Worm (Caenorhabditis elegans): ENCODE measurements around the gene mfsd-11.

mfsd-11 gene

DNA sequence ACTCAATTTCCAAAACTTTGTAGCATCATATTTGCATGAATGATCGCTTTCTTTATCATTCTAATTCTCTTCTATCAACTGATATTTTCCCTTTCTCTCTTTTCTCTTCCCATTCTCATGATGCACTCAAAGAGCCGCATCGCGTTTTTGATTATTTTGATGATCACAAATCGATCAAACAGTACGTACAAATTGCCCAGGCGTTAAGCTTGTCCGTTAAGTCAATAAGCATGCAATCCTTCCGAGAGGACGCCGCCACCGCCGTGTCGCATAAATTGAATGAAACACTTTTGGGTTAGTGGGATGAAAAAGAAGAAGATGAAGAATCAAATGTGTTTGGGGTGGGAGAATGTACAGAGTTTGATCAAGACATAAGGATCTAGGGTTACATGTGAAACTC lies 27.7 kb upstream of the mfsd-11 start:
- TF ChIP-seq dmd-6 (GFP tag; IDR thresholded peaks at IDR 0.05) = 0 out of 2 replicates have a peak, but pooled peaks have one; percentile 30
- peak; percentile 12 for TF ChIP-seq nhr-25 (tag; optimal IDR thresholded peaks at IDR 0.05; ENCODE audit: borderline replicate concordance, insufficient read depth)
- TF ChIP-seq nhr-28 (tag; optimal IDR thresholded peaks at IDR 0.05) = peak; percentile 11
- TF ChIP-seq hlh-30 (tag; optimal IDR thresholded peaks at IDR 0.05; ENCODE audit: insufficient read depth) = peak; percentile 25
- TF ChIP-seq daf-16 (GFP tag; optimal IDR thresholded peaks at IDR 0.05) = no peak
- peak; percentile 13 for TF ChIP-seq daf-16 (tag; optimal IDR thresholded peaks at IDR 0.05)
- TF ChIP-seq dve-1 (tag; optimal IDR thresholded peaks at IDR 0.05; ENCODE audit: insufficient read depth) = peak; percentile 57
- no peak for TF ChIP-seq lir-3 (tag; optimal IDR thresholded peaks at IDR 0.05)
- TF ChIP-seq attf-4 (tag; optimal IDR thresholded peaks at IDR 0.05) = no peak
- TF ChIP-seq hlh-11 (tag; optimal IDR thresholded peaks at IDR 0.05) = peak; percentile 41

DNA sequence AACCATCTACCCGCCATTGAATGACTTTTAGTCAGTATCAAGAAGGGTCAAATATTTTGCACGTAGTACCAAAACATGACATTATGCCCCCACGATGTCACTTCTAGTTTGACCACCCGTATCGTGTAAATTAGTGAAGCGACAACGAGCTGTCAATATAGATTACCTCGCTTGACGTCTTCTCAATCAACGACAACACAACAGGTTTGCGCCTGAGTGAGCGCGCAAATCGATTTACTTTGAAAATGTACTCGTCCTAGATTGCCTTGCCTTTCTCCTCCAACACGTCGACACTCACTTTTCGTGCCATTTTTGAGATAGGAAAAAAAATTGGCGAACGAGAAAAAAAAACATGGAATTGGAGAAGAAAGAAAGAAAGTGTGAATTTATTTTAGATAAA lies 26.8 kb upstream of the mfsd-11 start:
- TF ChIP-seq unc-62 (GFP tag; optimal IDR thresholded peaks at IDR 0.05 in 1 of 2) (peak in 1 of 2 experiments; percentile 99), unc-62 (tag; optimal IDR thresholded peaks at IDR 0.05) (no peak), nhr-25 (tag; optimal IDR thresholded peaks at IDR 0.05; ENCODE audit: borderline replicate concordance, insufficient read depth) (peak; percentile 57), lsy-2 (tag; optimal IDR thresholded peaks at IDR 0.05) (peak in 1 of 2 experiments; percentile 28), spr-3 (GFP tag; optimal IDR thresholded peaks at IDR 0.05) (no peak), lir-3 (tag; optimal IDR thresholded peaks at IDR 0.05) (no peak), vab-7 (GFP tag; IDR thresholded peaks at IDR 0.05) (no peak), madf-5 (GFP tag; IDR thresholded peaks at IDR 0.05) (no peak), mdl-1 (tag; optimal IDR thresholded peaks at IDR 0.05) (peak in 1 of 2 experiments; percentile 38), ctbp-1 (GFP tag; IDR thresholded peaks at IDR 0.05) (0 out of 2 replicates have a peak, but pooled peaks have one; percentile 16), mes-2 (tag; optimal IDR thresholded peaks at IDR 0.05; ENCODE audit: poor library complexity, severe bottlenecking) (no peak), daf-16 (GFP tag; optimal IDR thresholded peaks at IDR 0.05) (no peak), daf-16 (tag; optimal IDR thresholded peaks at IDR 0.05) (no peak), dve-1 (tag; optimal IDR thresholded peaks at IDR 0.05; ENCODE audit: insufficient read depth) (peak; percentile 35), hif-1 (tag; optimal IDR thresholded peaks at IDR 0.05) (peak in 1 of 2 experiments; percentile 1), hlh-11 (tag; optimal IDR thresholded peaks at IDR 0.05) (peak; percentile 45), mep-1 (tag; optimal IDR thresholded peaks at IDR 0.05) (peak; percentile 42), duxl-1 (tag; optimal IDR thresholded peaks at IDR 0.05; ENCODE audit: poor library complexity) (no peak), dmd-6 (GFP tag; IDR thresholded peaks at IDR 0.05) (peak; percentile 27), ceh-20 (GFP tag; IDR thresholded peaks at IDR 0.05) (0 out of 2 replicates have a peak, but pooled peaks have one; percentile 64), nhr-28 (tag; optimal IDR thresholded peaks at IDR 0.05) (peak; percentile 34), arid-1 (GFP tag; conservative IDR thresholded peaks at IDR 0.05) (no peak), nhr-48 (tag; optimal IDR thresholded peaks at IDR 0.05) (peak; percentile 22), aha-1 (tag) (peak; percentile 74), nhr-42 (GFP tag; IDR thresholded peaks at IDR 0.05) (no peak)

DNA sequence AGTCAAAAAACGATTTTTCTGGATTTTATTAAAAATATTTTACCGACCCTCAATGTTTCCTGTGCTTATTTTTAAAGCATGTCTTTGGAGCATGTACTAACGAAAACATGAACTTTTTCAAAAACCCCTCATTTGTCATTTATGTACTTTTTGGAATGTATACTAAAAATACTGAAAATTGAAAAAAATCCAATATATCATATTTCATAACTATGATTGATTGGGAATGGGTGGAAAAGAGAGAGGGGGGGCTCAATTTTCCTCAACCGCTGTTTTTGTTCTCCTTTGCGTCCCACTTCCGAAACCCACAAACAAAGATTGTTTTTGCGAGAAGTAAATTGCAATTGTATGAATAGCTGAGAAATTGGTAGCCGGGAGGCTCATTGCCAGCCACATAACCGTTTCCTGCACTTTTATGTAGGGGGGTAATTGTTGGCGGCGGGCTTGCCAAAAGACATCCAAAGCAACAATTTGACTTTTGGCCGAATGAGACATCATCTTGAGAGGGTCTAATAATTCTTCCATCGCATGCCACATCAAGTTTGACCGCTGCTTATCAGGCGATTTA lies 26.0 kb upstream of the mfsd-11 start:
- no peak for TF ChIP-seq lin-39 (tag; optimal IDR thresholded peaks at IDR 0.05)
- no peak for TF ChIP-seq ctbp-1 (GFP tag; IDR thresholded peaks at IDR 0.05)
- TF ChIP-seq F44E2.7 (GFP tag; IDR thresholded peaks at IDR 0.05) = no peak
- peak; percentile 35; the same call in 1 of the 2 replicates for TF ChIP-seq egl-43 (GFP tag; IDR thresholded peaks at IDR 0.05)
- 0 out of 2 replicates have a peak, but pooled peaks have one; percentile 11 for TF ChIP-seq daf-19 (GFP tag; conservative IDR thresholded peaks at IDR 0.05)
- TF ChIP-seq ZK546.5 (tag; optimal IDR thresholded peaks at IDR 0.05) = no peak

DNA sequence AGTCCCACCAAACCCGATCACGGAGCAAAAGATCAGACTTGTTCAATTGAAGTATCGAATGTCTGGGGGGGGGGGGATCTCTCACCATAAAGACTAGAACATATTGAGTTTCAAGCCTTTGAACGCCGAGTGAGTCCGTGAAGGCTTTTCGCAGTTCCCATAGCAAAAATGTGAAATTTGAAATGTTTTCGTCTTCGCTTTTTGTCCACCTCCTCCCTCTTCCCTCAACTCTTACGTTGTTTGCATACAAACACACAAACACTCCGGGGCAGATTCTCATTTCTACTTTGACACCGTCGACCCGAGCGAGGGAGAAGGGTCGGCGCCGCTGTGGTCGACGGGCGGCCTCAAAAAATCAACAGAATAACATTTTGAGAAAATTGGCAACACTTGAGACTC lies 25.2 kb upstream of the mfsd-11 start:
- TF ChIP-seq snpc-1.2 (GFP tag; IDR thresholded peaks at IDR 0.05) (no peak), F26F4.8 (GFP tag; conservative IDR thresholded peaks at IDR 0.05) (no peak), hlh-11 (tag; optimal IDR thresholded peaks at IDR 0.05) (peak; percentile 32), dve-1 (tag; optimal IDR thresholded peaks at IDR 0.05; ENCODE audit: insufficient read depth) (peak; percentile 20), pha-4 (GFP tag; IDR thresholded peaks at IDR 0.05) (peak; percentile 58), pha-4 (tag; optimal IDR thresholded peaks at IDR 0.05) (peak; percentile 11), daf-16 (GFP tag; optimal IDR thresholded peaks at IDR 0.05) (peak in 1 of 2 experiments; percentile 54), daf-16 (tag; optimal IDR thresholded peaks at IDR 0.05) (peak; percentile 41), aha-1 (tag) (peak; percentile 26)

Measured in whole organism, L4 larva.